Fruit fly (Drosophila melanogaster) whole organism, pupa: ENCODE measurements around the gene Ing5.

Source experiments
- CG10348 ChIP-seq: fragments of 200-800 bp; sonication (Bioruptor generic); IDR thresholded peaks from 2 replicates; pipeline ENCODE4 v1.3.6; 2022; ENCODE audit warnings: missing biosample characterization, missing genetic modification characterization
- CG12605 ChIP-seq: fragments of 200-800 bp; sonication (Bioruptor generic); IDR thresholded peaks from 2 replicates; pipeline ENCODE4 v1.3.6; 2022; ENCODE audit warnings: missing biosample characterization, missing genetic modification characterization
- CG13204 ChIP-seq: fragments of 200-800 bp; sonication (Bioruptor generic); optimal IDR thresholded peaks from 2 replicates; lab custom pipeline; 2018; ENCODE audit warnings: missing biosample characterization, mild to moderate bottlenecking, missing genetic modification characterization, moderate library complexity
- CG14655 ChIP-seq: fragments of 200-800 bp; sonication (Bioruptor generic); optimal IDR thresholded peaks from 3 replicates; lab custom pipeline; 2017; ENCODE audit warnings: mild to moderate bottlenecking, missing biosample characterization, missing genetic modification reagents, missing genetic modification characterization
- CG15710 ChIP-seq: fragments of 200-800 bp; sonication (Bioruptor generic); optimal IDR thresholded peaks from 2 replicates; lab custom pipeline; 2018; ENCODE audit warnings: missing biosample characterization, mild to moderate bottlenecking, missing genetic modification characterization, moderate library complexity
- CG17806 ChIP-seq: fragments of 200-800 bp; sonication (Bioruptor generic); optimal IDR thresholded peaks from 2 replicates; lab custom pipeline; 2018; ENCODE audit warnings: missing biosample characterization, mild to moderate bottlenecking, missing genetic modification characterization, moderate library complexity
- CG32121 ChIP-seq: fragments of 200-800 bp; sonication (Bioruptor generic); IDR thresholded peaks from 2 replicates; pipeline ENCODE4 v1.3.6; 2022; ENCODE audit warnings: missing biosample characterization, missing genetic modification characterization
- CG34367 ChIP-seq: fragments of 200-800 bp; sonication (Bioruptor generic); optimal IDR thresholded peaks from 2 replicates; lab custom pipeline; 2018; ENCODE audit warnings: missing biosample characterization, mild to moderate bottlenecking, missing genetic modification characterization
- CG4496 ChIP-seq: fragments of 200-800 bp; sonication (Bioruptor generic); IDR thresholded peaks from 3 replicates; pipeline ENCODE4 v1.3.6; 2022; ENCODE audit warnings: missing biosample characterization, missing genetic modification characterization
- CG8159 ChIP-seq: fragments of 200-800 bp; sonication (Bioruptor generic); optimal IDR thresholded peaks from 3 replicates; lab custom pipeline; 2018; ENCODE audit warnings: missing biosample characterization, mild to moderate bottlenecking, missing genetic modification characterization, moderate library complexity
- CG8301 ChIP-seq: fragments of 200-800 bp; sonication (Bioruptor generic); optimal IDR thresholded peaks from 2 replicates; lab custom pipeline; 2018; ENCODE audit warnings: missing biosample characterization, mild to moderate bottlenecking, missing genetic modification characterization
- CG9948 ChIP-seq: fragments of 200-800 bp; sonication (Bioruptor generic); optimal IDR thresholded peaks from 2 replicates; lab custom pipeline; 2018; ENCODE audit warnings: missing biosample characterization, mild to moderate bottlenecking, missing genetic modification characterization, moderate library complexity
- D1 ChIP-seq: fragments of 200-800 bp; sonication (Bioruptor generic); optimal IDR thresholded peaks from 2 replicates; lab custom pipeline; 2018; ENCODE audit warnings: missing biosample characterization, mild to moderate bottlenecking, missing genetic modification characterization, moderate library complexity
- EcR ChIP-seq: fragments of 200-800 bp; sonication (Bioruptor generic); optimal IDR thresholded peaks from 3 replicates; lab custom pipeline; 2019; ENCODE audit warnings: missing biosample characterization, missing genetic modification characterization, mild to moderate bottlenecking, moderate library complexity, missing genetic modification reagents
- Ets98B ChIP-seq: fragments of 200-800 bp; sonication (Bioruptor generic); IDR thresholded peaks from 2 replicates; pipeline ENCODE4 v1.3.6; 2022; ENCODE audit warnings: missing biosample characterization, missing genetic modification characterization
- Pif1A ChIP-seq: fragments of 200-800 bp; sonication (Bioruptor generic); optimal IDR thresholded peaks from 3 replicates; lab custom pipeline; 2016; ENCODE audit warnings: missing biosample characterization, missing genetic modification characterization
- Pif1B ChIP-seq: fragments of 200-800 bp; sonication (Bioruptor generic); optimal IDR thresholded peaks from 3 replicates; lab custom pipeline; 2016; ENCODE audit warnings: missing biosample characterization, missing genetic modification characterization
- Snoo ChIP-seq: fragments of 200-800 bp; sonication (Bioruptor generic); optimal IDR thresholded peaks from 3 replicates; lab custom pipeline; 2017; ENCODE audit warnings: missing biosample characterization, mild to moderate bottlenecking, missing genetic modification characterization, inconsistent platforms
- fd96Ca ChIP-seq: fragments of 200-800 bp; sonication (Bioruptor generic); IDR thresholded peaks from 3 replicates; pipeline ENCODE4 v1.3.6; 2022; ENCODE audit warnings: missing biosample characterization, missing genetic modification characterization
- gl ChIP-seq: fragments of 200-800 bp; sonication (Bioruptor generic); optimal IDR thresholded peaks from 2 replicates; lab custom pipeline; 2018; ENCODE audit warnings: missing biosample characterization, mild to moderate bottlenecking, missing genetic modification characterization
- rn ChIP-seq: fragments of 200-800 bp; sonication (Bioruptor generic); IDR thresholded peaks from 2 replicates; pipeline ENCODE4 v1.3.6; 2022; ENCODE audit warnings: missing biosample characterization, missing genetic modification characterization

The Ing5 gene

DNA sequence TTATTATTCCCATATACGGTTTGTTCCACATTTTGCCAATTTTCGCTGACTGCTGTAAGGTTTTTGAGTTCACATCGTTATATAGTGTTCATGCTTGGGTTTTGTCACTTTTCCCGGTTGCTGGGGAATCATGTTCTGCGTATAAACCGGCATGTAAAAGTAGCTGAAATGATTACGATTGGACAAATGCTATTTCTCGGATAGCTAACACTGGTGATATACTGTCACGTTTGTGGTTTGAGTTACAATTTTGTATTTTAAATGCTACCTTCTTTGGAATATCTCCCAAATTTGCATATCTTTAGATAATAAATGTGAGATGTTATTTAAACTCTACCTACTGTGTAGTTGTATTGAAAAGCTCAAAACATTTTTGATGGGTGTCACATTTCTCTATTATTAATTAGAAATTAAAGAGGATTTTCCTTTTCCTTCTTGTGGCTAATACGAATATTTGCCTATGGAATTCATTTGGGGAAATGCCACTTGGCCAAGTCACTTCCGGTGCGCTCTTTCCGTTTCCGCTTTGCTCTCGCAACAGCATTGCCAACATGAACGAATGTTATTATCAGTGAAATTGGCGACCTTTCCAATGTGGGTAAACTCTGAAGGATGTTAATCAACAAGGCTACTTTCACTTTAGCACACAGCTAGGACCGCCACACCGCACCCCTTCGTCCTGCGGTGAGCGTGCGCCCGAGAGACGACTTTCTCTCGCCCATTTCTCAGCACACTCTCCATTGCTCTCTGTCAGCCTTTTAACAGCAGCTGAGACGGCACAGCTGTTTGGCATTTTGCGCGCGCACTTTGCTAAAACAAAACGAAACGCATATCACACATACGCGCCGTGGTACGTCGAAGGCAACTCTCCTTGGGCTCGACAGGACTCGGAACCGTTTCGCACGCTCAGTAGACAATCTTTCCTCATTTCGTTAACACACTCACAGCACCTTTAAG is 27.7 kb upstream of the Ing5 start, which contains the start of the genes CG16956, CG42784 and CG43850:
Gene CG16956, minus strand, starts transcription at position 51 of the 957 bp plus-strand sequence.
Gene CG42784, plus strand, starts transcription at position 907 of the 957 bp plus-strand sequence.
Gene CG43850, plus strand, starts transcription at position 907 of the 957 bp plus-strand sequence.
- TF ChIP-seq CG12605 (GFP tag; lab: Robert Waterston, UW) = 0 out of 2 replicates have a peak, but pooled peaks have one; percentile 12
- TF ChIP-seq CG14655 = peak; percentile 10
- peak; percentile 28 for TF ChIP-seq Pif1A
- 0 out of 3 replicates have a peak, but pooled peaks have one; percentile 13 for TF ChIP-seq CG4496 (GFP tag; lab: Robert Waterston, UW)
- no peak for TF ChIP-seq CG9948 (tag; lab: Kevin White, UChicago)

DNA sequence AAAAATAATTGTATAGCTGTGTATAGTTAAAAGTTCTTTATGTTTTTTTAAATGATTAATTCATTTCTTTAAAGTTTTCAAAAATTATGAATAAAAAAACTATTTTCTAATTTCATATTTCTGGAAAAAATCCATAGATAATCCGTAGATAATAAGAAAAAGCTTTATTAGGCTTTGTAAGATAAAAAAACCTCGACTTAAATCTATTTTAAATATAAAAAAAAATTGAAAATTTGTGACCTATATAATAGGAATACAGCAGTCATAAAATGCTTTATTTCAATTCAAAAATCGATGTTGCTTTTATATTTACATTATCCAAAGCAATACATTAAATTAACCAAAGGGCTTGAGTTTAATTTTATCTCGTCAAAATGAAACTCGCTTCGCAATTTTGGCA is 25.1 kb upstream of the Ing5 start, which contains the start of gene Flad2:
Gene Flad2, plus strand, starts transcription at position 301 of the 400 bp plus-strand sequence.
- TF ChIP-seq CG4496 (GFP tag; lab: Robert Waterston, UW) = no peak
- TF ChIP-seq CG8159 = no peak
- TF ChIP-seq CG15710 (tag; lab: Kevin White, UChicago) = no peak

dm6 chr2L:13411566-13411965 is 24.5 kb upstream of the Ing5 start, which contains the start of gene Vm34Ca:
Gene Vm34Ca (minus strand): TSS chr2L:13411631.
- no peak for TF ChIP-seq CG15710 (tag; lab: Kevin White, UChicago)
- TF ChIP-seq CG8301 (tag; lab: Kevin White, UChicago) = no peak
- no peak for TF ChIP-seq CG4496 (GFP tag; lab: Robert Waterston, UW)
- no peak for TF ChIP-seq CG17806
- no peak for TF ChIP-seq Pif1A
- TF ChIP-seq rn (GFP tag; lab: Robert Waterston, UW) = no peak
- no peak for TF ChIP-seq CG12605 (GFP tag; lab: Robert Waterston, UW)
- TF ChIP-seq CG8159 = no peak
- TF ChIP-seq CG32121 (GFP tag; lab: Robert Waterston, UW) = no peak
- no peak for TF ChIP-seq CG13204 (GFP tag; lab: Kevin White, UChicago)
- TF ChIP-seq, all 21 proteins: peak for 0

dm6 chr2L:13399565-13399964 is 12.5 kb upstream of the Ing5 start:
- TF ChIP-seq CG4496 (GFP tag; lab: Robert Waterston, UW) (0 out of 3 replicates have a peak, but pooled peaks have one; percentile 29), Pif1A (peak; percentile 27), CG8159 (no peak), CG8301 (tag; lab: Kevin White, UChicago) (peak; percentile 35), CG34367 (no peak), CG12605 (GFP tag; lab: Robert Waterston, UW) (no peak), CG32121 (GFP tag; lab: Robert Waterston, UW) (0 out of 2 replicates have a peak, but pooled peaks have one; percentile 26), CG9948 (tag; lab: Kevin White, UChicago) (peak; percentile 2), CG14655 (peak; percentile 41)

- TF ChIP-seq Snoo (tag; lab: Kevin White, UChicago) (peak; percentile 49), CG34367 (peak; percentile 10), Pif1A (no peak), EcR (GFP tag; lab: Kevin White, UChicago) (no peak)
These were observed 11.6 kb upstream of the Ing5 start, which contains the start of the genes CG10859 and CG7110 for dm6 chr2L:13398614-13399161. Gene CG10859 (minus strand): TSS chr2L:13398664. Gene CG7110 (plus strand): TSS chr2L:13398991.

DNA sequence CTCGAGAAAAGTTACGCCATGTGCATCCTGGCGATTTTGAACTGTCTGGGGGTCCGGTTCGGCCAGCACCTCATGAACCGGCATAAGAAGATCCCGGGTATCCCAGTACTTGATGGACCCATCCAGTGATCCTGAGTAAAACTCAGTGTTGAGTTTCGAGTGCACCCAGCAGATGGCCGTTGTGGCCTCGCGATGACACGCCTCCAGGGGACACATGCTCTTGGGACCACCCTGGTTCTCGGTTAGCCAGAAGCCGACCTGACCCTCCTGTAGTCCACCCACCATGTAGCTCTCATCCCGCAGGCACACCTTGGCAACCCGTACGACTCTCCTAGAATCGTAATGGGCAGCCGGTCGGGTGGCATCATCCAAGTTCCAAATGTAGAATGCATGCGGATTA is 10.3 kb upstream of the Ing5 start:
- TF ChIP-seq Pif1B = no peak
- no peak for TF ChIP-seq EcR (GFP tag; lab: Kevin White, UChicago)
- no peak for TF ChIP-seq CG15710 (tag; lab: Kevin White, UChicago)
- TF ChIP-seq Snoo (tag; lab: Kevin White, UChicago) = no peak
- no peak for TF ChIP-seq CG12605 (GFP tag; lab: Robert Waterston, UW)
- no peak for TF ChIP-seq CG10348 (GFP tag; lab: Robert Waterston, UW)
- TF ChIP-seq CG8159 = no peak
- TF ChIP-seq Pif1A = no peak
- TF ChIP-seq CG17806 = no peak
- TF ChIP-seq Ets98B (GFP tag; lab: Robert Waterston, UW) = no peak
- no peak for TF ChIP-seq CG13204 (GFP tag; lab: Kevin White, UChicago)
- no peak for TF ChIP-seq CG4496 (GFP tag; lab: Robert Waterston, UW)
- no peak for TF ChIP-seq CG9948 (tag; lab: Kevin White, UChicago)
- TF ChIP-seq fd96Ca (GFP tag; lab: Robert Waterston, UW) = no peak
- TF ChIP-seq D1 = no peak
- TF ChIP-seq gl (tag; lab: Kevin White, UChicago) = no peak
- no peak for TF ChIP-seq CG32121 (GFP tag; lab: Robert Waterston, UW)
- TF ChIP-seq rn (GFP tag; lab: Robert Waterston, UW) = no peak
- no peak for TF ChIP-seq CG8301 (tag; lab: Kevin White, UChicago)
- TF ChIP-seq CG14655 = no peak
- TF ChIP-seq, all 21 proteins: peak for 0
